Worm (Caenorhabditis elegans) whole organism, midembryonic: ENCODE data around the gene ppgn-1.

ENCODE experiments used
- flt-1 ChIP-seq: fragments of 200-800 bp; sonication (Bioruptor generic); IDR thresholded peaks from 2 replicates; pipeline ENCODE4 v1.3.6; 2022; ENCODE audit warnings: missing genetic modification characterization, missing compliant biosample characterization
- klf-2 ChIP-seq: fragments of 200-800 bp; sonication (Bioruptor generic); conservative IDR thresholded peaks from 2 replicates; pipeline ENCODE4 v1.3.6; 2022; ENCODE audit warnings: missing genetic modification reagents, missing genetic modification characterization, missing compliant biosample characterization
- ref-1 ChIP-seq: fragments of 200-800 bp; sonication (Bioruptor generic); conservative IDR thresholded peaks from 2 replicates; pipeline ENCODE4 v1.3.6; 2022; ENCODE audit warnings: missing genetic modification reagents, missing genetic modification characterization, missing compliant biosample characterization
- tab-1 ChIP-seq: fragments of 200-800 bp; sonication (Bioruptor generic); IDR thresholded peaks from 2 replicates; pipeline ENCODE4 v1.3.6; 2022; ENCODE audit warnings: missing genetic modification characterization, missing compliant biosample characterization
- ztf-23 ChIP-seq: fragments of 200-800 bp; sonication (Bioruptor generic); IDR thresholded peaks from 2 replicates; pipeline ENCODE4 v1.3.6; 2022; ENCODE audit warnings: missing genetic modification reagents, missing genetic modification characterization, missing compliant biosample characterization
- ztf-29 ChIP-seq: fragments of 200-800 bp; sonication (Bioruptor generic); IDR thresholded peaks from 2 replicates; pipeline ENCODE4 v1.3.6; 2022; ENCODE audit warnings: missing genetic modification reagents, missing genetic modification characterization, missing compliant biosample characterization

DNA sequence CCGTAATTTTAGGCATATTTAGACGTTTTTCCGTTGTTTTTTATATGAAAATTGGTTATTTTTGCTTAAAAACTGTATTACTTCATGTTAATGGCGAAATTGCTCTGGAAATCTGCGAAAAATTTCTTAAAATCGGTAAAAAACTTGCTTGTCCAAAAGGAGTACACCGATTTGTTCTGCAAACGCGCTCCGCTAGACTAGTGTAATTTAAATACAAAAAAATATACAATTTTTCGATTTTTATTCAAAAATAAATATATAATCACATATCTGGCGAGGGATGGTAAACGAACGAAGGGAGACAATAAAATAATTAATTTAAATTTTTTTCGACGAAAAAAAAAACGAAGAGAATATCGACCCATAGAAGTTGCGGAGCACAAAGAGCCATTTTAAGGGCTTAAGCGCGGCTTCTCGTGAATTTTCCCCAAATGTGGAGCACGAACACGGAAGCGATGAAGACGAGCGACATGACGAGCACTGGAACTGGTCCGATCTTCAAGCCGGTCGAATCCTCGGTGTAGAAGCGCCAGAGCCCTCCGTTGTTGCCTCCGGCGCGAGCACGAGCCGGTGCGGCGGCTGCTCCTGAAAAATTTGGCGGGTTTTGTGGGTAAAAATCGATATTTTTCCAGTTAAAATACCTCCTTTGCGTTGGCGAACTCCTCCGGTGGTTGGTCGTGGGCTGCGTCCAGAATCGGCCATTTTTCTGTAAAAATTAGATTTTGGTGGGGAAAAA, 39.4 kb upstream of the ppgn-1 start, which contains the start of gene sec-61.B:
- TF ChIP-seq ztf-29 (GFP tag; lab: Robert Waterston, UW) (0 out of 2 replicates have a peak, but pooled peaks have one; percentile 47), klf-2 (GFP tag; lab: Robert Waterston, UW) (no peak), ztf-23 (GFP tag; lab: Robert Waterston, UW) (peak; percentile 59; the same call in 1 of the 2 replicates), tab-1 (no peak), flt-1 (GFP tag; lab: Robert Waterston, UW) (no peak), ref-1 (GFP tag; lab: Robert Waterston, UW) (no peak)
